Worm (Caenorhabditis elegans): ENCODE data around the gene F46C8.3.

Gene F46C8.3

DNA sequence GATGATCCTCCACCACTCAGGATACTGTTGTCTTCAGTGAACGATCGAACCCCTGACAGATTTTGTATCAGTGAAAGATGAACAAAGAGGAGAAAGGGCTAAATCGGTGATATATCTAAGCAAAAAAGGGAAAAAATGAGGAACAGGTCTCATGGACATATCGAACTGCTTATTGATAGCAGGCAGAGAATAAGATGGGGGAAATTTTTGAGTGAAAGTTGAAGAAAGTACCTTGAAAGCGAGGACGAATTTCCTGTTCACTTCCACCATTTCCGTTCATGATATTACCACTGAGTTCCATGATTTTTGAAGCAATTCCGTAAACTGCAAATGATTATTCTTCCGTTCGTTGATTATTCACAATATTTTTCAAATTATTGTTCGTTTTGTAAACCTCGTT lies 28.0 kb downstream of the F46C8.3 start:
- TF ChIP-seq nhr-43 (tag; optimal IDR thresholded peaks at IDR 0.05; ENCODE audit: poor library complexity, severe bottlenecking), result peak; percentile 18
- TF ChIP-seq unc-39 (tag; optimal IDR thresholded peaks at IDR 0.05), result no peak
- no peak for TF ChIP-seq R02D3.7 (tag; optimal IDR thresholded peaks at IDR 0.05)
- no peak for TF ChIP-seq ceh-28 (tag; optimal IDR thresholded peaks at IDR 0.05)
- TF ChIP-seq nhr-25 (tag; optimal IDR thresholded peaks at IDR 0.05), result peak; percentile 18
- TF ChIP-seq ztf-11 (tag; optimal IDR thresholded peaks at IDR 0.05), result no peak
- no peak for TF ChIP-seq ceh-9 (tag; optimal IDR thresholded peaks at IDR 0.05)
- no peak for TF ChIP-seq zag-1 (tag; optimal IDR thresholded peaks at IDR 0.05)
- TF ChIP-seq aly-2 (tag; optimal IDR thresholded peaks at IDR 0.05), result no peak

DNA sequence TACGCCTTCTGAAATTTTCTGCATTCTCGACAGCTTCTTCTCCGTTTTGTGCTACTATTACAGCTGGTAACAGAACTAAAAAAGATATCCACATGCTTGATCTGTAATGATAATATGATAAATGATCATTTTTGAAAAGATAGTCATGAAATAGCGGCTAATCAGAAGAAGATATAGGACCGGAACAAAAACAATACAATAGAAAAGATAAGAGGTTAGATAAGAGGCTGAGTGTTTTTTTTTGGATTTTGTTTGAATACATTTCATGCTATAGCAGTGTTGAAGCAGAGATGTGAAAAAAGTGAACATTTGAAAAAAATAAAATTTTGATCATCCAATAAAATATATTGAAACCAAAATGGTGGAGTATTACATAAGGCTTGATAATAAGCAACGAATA lies 29.0 kb downstream of the F46C8.3 start, which contains the start of gene F46C8.8:
F46C8.8 (minus strand) TSS at position 101 of the 400 bp plus-strand sequence.
- no peak for TF ChIP-seq nfya-1 (tag; optimal IDR thresholded peaks at IDR 0.05; ENCODE audit: insufficient read depth)
- TF ChIP-seq elt-3 (tag; optimal IDR thresholded peaks at IDR 0.05), result no peak
- no peak for TF ChIP-seq nhr-12 (tag; optimal IDR thresholded peaks at IDR 0.05)
- TF ChIP-seq lsy-12 (tag; optimal IDR thresholded peaks at IDR 0.05), result no peak
- TF ChIP-seq jun-1 (tag; optimal IDR thresholded peaks at IDR 0.05), result no peak
- no peak for TF ChIP-seq ztf-11 (tag; optimal IDR thresholded peaks at IDR 0.05)
- TF ChIP-seq pha-4 (tag; optimal IDR thresholded peaks at IDR 0.05), result no peak
- no peak for TF ChIP-seq nhr-43 (tag; optimal IDR thresholded peaks at IDR 0.05; ENCODE audit: poor library complexity, severe bottlenecking)
- no peak for TF ChIP-seq lin-15B (tag; optimal IDR thresholded peaks at IDR 0.05)
- no peak for TF ChIP-seq fkh-10 (GFP tag; optimal IDR thresholded peaks at IDR 0.05)
- TF ChIP-seq nhr-25 (tag; optimal IDR thresholded peaks at IDR 0.05), result no peak
- TF ChIP-seq R02D3.7 (tag; optimal IDR thresholded peaks at IDR 0.05), result no peak
- no peak for TF ChIP-seq unc-62 (GFP tag; optimal IDR thresholded peaks at IDR 0.05)
- TF ChIP-seq nhr-11 (tag; optimal IDR thresholded peaks at IDR 0.05), result no peak
- no peak for TF ChIP-seq nhr-76 (tag; optimal IDR thresholded peaks at IDR 0.05)
- TF ChIP-seq eor-1 (tag; optimal IDR thresholded peaks at IDR 0.05), result no peak
- no peak for TF ChIP-seq fkh-2 (tag; optimal IDR thresholded peaks at IDR 0.05)
- no peak for TF ChIP-seq nhr-23 (tag; optimal IDR thresholded peaks at IDR 0.05)
- TF ChIP-seq hmg-11 (tag; optimal IDR thresholded peaks at IDR 0.05), result no peak

DNA sequence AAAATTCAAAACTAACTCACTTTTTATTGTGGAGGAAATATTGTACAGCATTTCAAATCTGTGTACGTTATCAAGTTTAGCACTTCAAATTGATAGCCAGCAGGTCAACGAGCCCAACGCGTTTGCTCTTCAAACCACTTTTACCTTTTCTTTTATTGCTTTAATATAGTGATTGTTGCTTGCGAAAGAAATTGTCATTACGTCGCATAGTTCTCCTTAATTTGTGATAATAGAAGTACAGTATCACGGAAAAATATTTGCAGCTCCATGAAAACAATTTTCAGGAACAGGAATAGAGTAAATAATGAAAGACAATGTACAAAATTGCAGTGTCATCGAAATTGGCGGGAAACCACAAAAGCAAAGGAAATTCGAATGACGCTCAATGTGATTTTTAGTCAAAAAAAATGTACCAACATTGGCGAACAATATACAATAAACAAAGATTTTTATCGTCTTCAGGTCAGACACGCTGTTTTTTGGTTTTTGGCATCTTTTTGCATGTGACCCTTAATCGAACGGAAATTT lies 33.6 kb downstream of the F46C8.3 start, which contains the start of the genes PDB1.1 and F08C6.5:
PDB1.1 (minus strand) TSS at position 158 of the 528 bp plus-strand sequence.
F08C6.5 (plus strand) TSS at position 478 of the 528 bp plus-strand sequence.
- TF ChIP-seq R02D3.7 (tag; optimal IDR thresholded peaks at IDR 0.05) (no peak), nhr-237 (tag; optimal IDR thresholded peaks at IDR 0.05) (no peak), lin-39 (tag; optimal IDR thresholded peaks at IDR 0.05) (no peak), fos-1 (tag; optimal IDR thresholded peaks at IDR 0.05) (no peak), pqm-1 (tag; optimal IDR thresholded peaks at IDR 0.05) (peak; percentile 31), fkh-2 (tag; optimal IDR thresholded peaks at IDR 0.05) (no peak), ceh-9 (tag; optimal IDR thresholded peaks at IDR 0.05) (no peak), nfya-1 (tag; optimal IDR thresholded peaks at IDR 0.05; ENCODE audit: insufficient read depth) (no peak), nhr-43 (tag; optimal IDR thresholded peaks at IDR 0.05; ENCODE audit: poor library complexity, severe bottlenecking) (no peak), unc-62 (GFP tag; optimal IDR thresholded peaks at IDR 0.05) (no peak), mdl-1 (tag; optimal IDR thresholded peaks at IDR 0.05) (no peak), eor-1 (tag; optimal IDR thresholded peaks at IDR 0.05) (no peak), pha-4 (tag; optimal IDR thresholded peaks at IDR 0.05) (peak; percentile 39), nhr-12 (tag; optimal IDR thresholded peaks at IDR 0.05) (no peak), elt-2 (tag; optimal IDR thresholded peaks at IDR 0.05) (peak; percentile 82), jun-1 (tag; optimal IDR thresholded peaks at IDR 0.05) (peak; percentile 37), hmg-11 (tag; optimal IDR thresholded peaks at IDR 0.05) (no peak), tbx-2 (tag; optimal IDR thresholded peaks at IDR 0.05) (no peak), daf-12 (tag; optimal IDR thresholded peaks at IDR 0.05) (no peak), lsy-12 (tag; optimal IDR thresholded peaks at IDR 0.05) (no peak)

DNA sequence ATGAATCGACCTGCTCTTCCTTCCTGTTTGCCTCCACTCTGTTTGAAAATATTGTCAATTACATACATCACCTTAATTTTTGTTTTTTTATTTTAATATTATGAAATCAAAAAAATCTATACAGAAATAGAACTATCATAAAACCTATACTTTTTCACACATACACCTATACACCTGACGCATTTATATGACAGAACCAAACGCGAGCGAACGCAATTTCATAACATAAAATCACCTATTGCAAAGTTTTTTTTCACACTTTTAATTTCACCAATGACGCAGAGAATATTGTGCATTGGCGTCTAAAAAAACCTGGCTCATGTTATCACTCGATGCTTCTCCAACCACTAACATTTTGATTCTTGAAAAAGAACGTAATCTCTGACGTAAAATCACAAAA lies 36.6 kb downstream of the F46C8.3 start:
- no peak for TF ChIP-seq R02D3.7 (tag; optimal IDR thresholded peaks at IDR 0.05)
- no peak for TF ChIP-seq ceh-28 (tag; optimal IDR thresholded peaks at IDR 0.05)
- no peak for TF ChIP-seq tbx-2 (tag; optimal IDR thresholded peaks at IDR 0.05)
- TF ChIP-seq elt-2 (tag; optimal IDR thresholded peaks at IDR 0.05), result peak; percentile 32
- no peak for TF ChIP-seq elt-3 (tag; optimal IDR thresholded peaks at IDR 0.05)

DNA sequence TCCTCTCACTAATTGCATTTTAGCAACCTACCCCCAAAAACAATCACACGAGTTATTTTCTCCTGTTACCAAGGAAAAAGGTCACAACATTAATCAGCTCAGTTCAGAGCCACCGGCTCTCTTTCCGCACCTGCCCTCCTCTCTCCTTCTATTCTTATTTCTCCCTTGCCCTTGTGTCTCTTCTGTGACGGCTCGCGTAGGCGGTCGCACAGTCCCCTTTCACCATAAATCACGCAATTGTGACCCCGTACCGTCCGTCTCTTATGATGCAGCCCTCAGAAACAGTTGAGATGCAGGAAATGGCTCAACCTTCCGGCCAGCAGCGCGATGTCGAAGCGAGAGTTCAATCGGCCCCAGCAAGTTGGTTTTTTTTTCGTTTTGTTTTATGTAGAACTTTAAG lies 37.3 kb downstream of the F46C8.3 start, which contains the start of gene sto-1:
sto-1 (plus strand) TSS at position 200 of the 400 bp plus-strand sequence.
- no peak for TF ChIP-seq fkh-10 (GFP tag; optimal IDR thresholded peaks at IDR 0.05)
- TF ChIP-seq nhr-25 (tag; optimal IDR thresholded peaks at IDR 0.05), result no peak
- no peak for TF ChIP-seq snpc-4 (tag; optimal IDR thresholded peaks at IDR 0.05)
- TF ChIP-seq ZK546.5 (tag; optimal IDR thresholded peaks at IDR 0.05), result no peak
- no peak for TF ChIP-seq ztf-11 (tag; optimal IDR thresholded peaks at IDR 0.05)
- no peak for TF ChIP-seq elt-1 (tag; optimal IDR thresholded peaks at IDR 0.05)
- TF ChIP-seq ceh-28 (tag; optimal IDR thresholded peaks at IDR 0.05), result no peak

All from whole organism, L3 larva.